Worm (Caenorhabditis elegans) whole organism, mixed stage, embryonic: Measurements from ENCODE around the gene fbxa-133.
"Not testable (repeated sequence)": the region's sequence is repeated elsewhere in the genome, so short reads cannot be mapped to it uniquely, and the experiment has no call there.

ENCODE experiments used
- ceh-39 ChIP-seq: fragments of 150-350 bp; optimal IDR thresholded peaks from 2 replicates; lab custom pipeline; 2014; ENCODE audit warnings: missing biosample characterization, missing genetic modification characterization
- ces-1 ChIP-seq: fragments of 150-350 bp; optimal IDR thresholded peaks from 2 replicates; lab custom pipeline; 2014; ENCODE audit warnings: missing biosample characterization, missing genetic modification reagents, missing genetic modification characterization
- elt-3 ChIP-seq: fragments of 150-350 bp; optimal IDR thresholded peaks from 2 replicates; lab custom pipeline; 2014; ENCODE audit warnings: missing biosample characterization, missing genetic modification characterization
- unc-62 ChIP-seq: fragments of 150-350 bp; optimal IDR thresholded peaks from 2 replicates; lab custom pipeline; 2014; ENCODE audit warnings: missing biosample characterization, missing genetic modification reagents, missing genetic modification characterization

- TF ChIP-seq ceh-39 (tag; lab: Kevin White, UChicago); elt-3 (tag; lab: Kevin White, UChicago); ces-1; unc-62: not testable (repeated sequence)
Observed at ce11 chrV:17606050-17606449, 21.5 kb downstream of the fbxa-133 start, which contains the start of gene Y6G8.16.
